Fruit fly (Drosophila melanogaster): ENCODE measurements around the gene CG11779.

Gene CG11779

dm6 chr3R:19132146-19132833, 27.4 kb downstream of the CG11779 start, which contains the start of gene Cyp12a5:
Gene Cyp12a5, plus strand, starts transcription at chr3R:19132648.
- TF ChIP-seq insv (optimal IDR thresholded peaks at IDR 0.05), result no peak
- TF ChIP-seq Sin3A (optimal IDR thresholded peaks at IDR 0.05), result no peak
- TF ChIP-seq psq (optimal IDR thresholded peaks at IDR 0.05), result no peak
- no peak for TF ChIP-seq h (optimal IDR thresholded peaks at IDR 0.05)
- no peak for TF ChIP-seq ttk (optimal IDR thresholded peaks at IDR 0.05)
- TF ChIP-seq Myc (optimal IDR thresholded peaks at IDR 0.05), result no peak

dm6 chr3R:19118505-19119138, 41.1 kb downstream of the CG11779 start:
- no peak for TF ChIP-seq psq (optimal IDR thresholded peaks at IDR 0.05)
- TF ChIP-seq insv (optimal IDR thresholded peaks at IDR 0.05), result no peak
- no peak for TF ChIP-seq Myc (optimal IDR thresholded peaks at IDR 0.05)
- TF ChIP-seq Sin3A (optimal IDR thresholded peaks at IDR 0.05), result no peak

- no peak for TF ChIP-seq psq (optimal IDR thresholded peaks at IDR 0.05)
Observed at dm6 chr3R:19113836-19114235, 45.8 kb downstream of the CG11779 start.

dm6 chr3R:19112372-19112771, 47.3 kb downstream of the CG11779 start:
- no peak for TF ChIP-seq h (optimal IDR thresholded peaks at IDR 0.05)

- TF ChIP-seq psq (optimal IDR thresholded peaks at IDR 0.05) (no peak), h (optimal IDR thresholded peaks at IDR 0.05) (no peak)
Observed at dm6 chr3R:19111159-19111558, 48.5 kb downstream of the CG11779 start.

dm6 chr3R:19108126-19108525, 51.6 kb downstream of the CG11779 start:
- no peak for TF ChIP-seq ttk (optimal IDR thresholded peaks at IDR 0.05)
- TF ChIP-seq Myc (optimal IDR thresholded peaks at IDR 0.05), result no peak

- TF ChIP-seq Myc (optimal IDR thresholded peaks at IDR 0.05) (no peak), h (optimal IDR thresholded peaks at IDR 0.05) (no peak), ttk (optimal IDR thresholded peaks at IDR 0.05) (no peak)
Observed at dm6 chr3R:19107058-19107457, 52.6 kb downstream of the CG11779 start.

dm6 chr3R:19106452-19106851, 53.2 kb downstream of the CG11779 start:
- TF ChIP-seq Myc (optimal IDR thresholded peaks at IDR 0.05) (no peak), h (optimal IDR thresholded peaks at IDR 0.05) (no peak), insv (optimal IDR thresholded peaks at IDR 0.05) (no peak), Sin3A (optimal IDR thresholded peaks at IDR 0.05) (no peak), psq (optimal IDR thresholded peaks at IDR 0.05) (no peak), ttk (optimal IDR thresholded peaks at IDR 0.05) (no peak)

dm6 chr3R:19105821-19106220, 53.9 kb downstream of the CG11779 start:
- no peak for TF ChIP-seq psq (optimal IDR thresholded peaks at IDR 0.05)
- TF ChIP-seq h (optimal IDR thresholded peaks at IDR 0.05), result no peak
- TF ChIP-seq Sin3A (optimal IDR thresholded peaks at IDR 0.05), result no peak
- no peak for TF ChIP-seq ttk (optimal IDR thresholded peaks at IDR 0.05)
- TF ChIP-seq Myc (optimal IDR thresholded peaks at IDR 0.05), result no peak
- no peak for TF ChIP-seq insv (optimal IDR thresholded peaks at IDR 0.05)

dm6 chr3R:19104123-19104522, 55.6 kb downstream of the CG11779 start:
- TF ChIP-seq Sin3A (optimal IDR thresholded peaks at IDR 0.05) (no peak), ttk (optimal IDR thresholded peaks at IDR 0.05) (no peak), h (optimal IDR thresholded peaks at IDR 0.05) (no peak), psq (optimal IDR thresholded peaks at IDR 0.05) (no peak), insv (optimal IDR thresholded peaks at IDR 0.05) (no peak), Myc (optimal IDR thresholded peaks at IDR 0.05) (no peak)

All from Kc167 (cell line).